Worm (Caenorhabditis elegans): Measurements from ENCODE around the gene C18E9.2.

The C18E9.2 gene

DNA sequence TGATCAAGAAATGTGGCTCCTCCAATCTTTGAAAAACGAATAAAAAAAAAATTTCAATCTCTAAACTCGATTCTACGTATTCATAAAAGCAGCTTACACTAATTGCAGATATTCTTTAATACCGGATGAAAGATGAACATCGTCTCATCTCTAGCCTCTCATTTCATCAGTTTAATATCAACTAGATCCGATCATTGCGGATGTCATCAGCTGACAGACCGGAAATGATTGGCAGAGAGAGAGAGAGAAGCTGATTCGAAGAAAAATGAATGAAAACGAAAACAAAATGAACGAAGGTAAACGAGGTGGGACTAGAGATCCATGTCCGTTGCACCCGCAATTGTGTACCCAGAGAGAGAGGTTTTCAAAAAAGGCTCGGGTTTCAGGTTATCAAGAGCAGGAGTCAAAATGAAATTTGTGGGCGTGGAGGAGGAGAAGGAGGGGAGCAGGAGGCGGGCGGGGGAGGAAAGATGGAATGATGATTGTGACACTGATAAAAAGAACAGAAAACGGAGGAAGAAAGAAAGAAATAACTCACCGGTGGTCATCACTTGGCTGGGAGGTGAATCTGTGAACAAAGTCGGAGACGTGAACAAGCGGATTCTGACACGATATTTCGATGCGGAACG, 50.2 kb downstream of the C18E9.2 start:
- TF ChIP-seq dmd-6 (GFP tag; IDR thresholded peaks at IDR 0.05) (0 out of 2 replicates have a peak, but pooled peaks have one; percentile 20), aha-1 (tag) (peak; percentile 59), T20F7.1 (GFP tag; optimal IDR thresholded peaks at IDR 0.05) (no peak), F26F4.8 (GFP tag; conservative IDR thresholded peaks at IDR 0.05) (no peak), pqm-1 (tag; optimal IDR thresholded peaks at IDR 0.05) (peak; percentile 10), hlh-30 (tag; optimal IDR thresholded peaks at IDR 0.05; ENCODE audit: insufficient read depth) (peak; percentile 12), aly-2 (tag; optimal IDR thresholded peaks at IDR 0.05) (no peak), unc-39 (tag; optimal IDR thresholded peaks at IDR 0.05) (no peak), mdt-29 (GFP tag; IDR thresholded peaks at IDR 0.05) (no peak), zfp-3 (GFP tag; conservative IDR thresholded peaks at IDR 0.05) (no peak), mxl-2 (GFP tag; conservative IDR thresholded peaks at IDR 0.05) (no peak)
